Worm (Caenorhabditis elegans): ENCODE measurements around the gene oac-58.

ce11 chrIV:12282873-12283272 is 28.6 kb downstream of the oac-58 start, which contains the start of gene hpo-12:
- TF ChIP-seq him-1 (tag; optimal IDR thresholded peaks at IDR 0.05) (no peak), W03F9.2 (tag; optimal IDR thresholded peaks at IDR 0.05) (no peak)
